Fruit fly (Drosophila melanogaster): ENCODE data around the gene CG13796.
"Not testable (repeated sequence)": the region's sequence is repeated elsewhere in the genome, so short reads cannot be mapped to it uniquely, and the experiment has no call there.

The CG13796 gene

dm6 chr2L:7746975-7747374 lies 14.5 kb upstream of the CG13796 start, which contains the start of gene ATPsynGL:
Gene ATPsynGL, plus strand, starts transcription at chr2L:7747275.
- no peak for TF ChIP-seq cnc (optimal IDR thresholded peaks at IDR 0.05)

- TF ChIP-seq bab1 (GFP tag; optimal IDR thresholded peaks at IDR 0.05) (no peak), cnc (optimal IDR thresholded peaks at IDR 0.05) (no peak), CG1620 (GFP tag; optimal IDR thresholded peaks at IDR 0.05) (no peak), tj (GFP tag; optimal IDR thresholded peaks at IDR 0.05) (no peak), kay (GFP tag; ENCODE audit: borderline replicate concordance) (no peak), cic (GFP tag; optimal IDR thresholded peaks at IDR 0.05) (no peak), ovo (GFP tag; optimal IDR thresholded peaks at IDR 0.05) (no peak), CG12768 (GFP tag; optimal IDR thresholded peaks at IDR 0.05) (no peak)
Observed at dm6 chr2L:7744739-7745138, 12.3 kb upstream of the CG13796 start, which contains the start of gene CG7214. Gene CG7214, minus strand, starts transcription at chr2L:7744839.

DNA sequence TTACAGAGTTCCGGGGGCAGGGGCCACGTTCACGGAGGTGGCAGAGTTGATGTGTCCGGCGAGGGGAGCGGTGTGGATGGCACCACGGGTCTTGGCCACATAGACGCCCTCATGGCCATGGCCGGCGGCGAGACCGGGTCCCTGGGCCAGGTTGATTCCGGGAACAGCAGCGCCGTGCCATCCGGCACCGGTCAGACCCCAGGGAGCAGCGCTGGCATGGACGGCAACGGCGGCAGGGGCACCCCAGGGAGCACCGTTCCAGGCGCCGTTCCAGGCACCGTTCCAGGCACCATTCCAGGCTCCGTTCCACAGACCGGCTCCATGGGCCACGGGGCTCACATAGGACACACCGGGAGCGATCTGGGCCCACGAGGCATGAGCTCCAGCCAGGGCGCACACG lies 11.7 kb upstream of the CG13796 start:
- TF ChIP-seq toe (GFP tag; optimal IDR thresholded peaks at IDR 0.05) (no peak), Hr96 (GFP tag; optimal IDR thresholded peaks at IDR 0.05) (no peak), CG7045 (GFP tag; optimal IDR thresholded peaks at IDR 0.05) (no peak), CG11617 (GFP tag; optimal IDR thresholded peaks at IDR 0.05) (no peak), CG12768 (GFP tag; optimal IDR thresholded peaks at IDR 0.05) (no peak), Crg-1 (GFP tag; optimal IDR thresholded peaks at IDR 0.05) (no peak), cnc (optimal IDR thresholded peaks at IDR 0.05) (no peak), CG5204 (GFP tag; optimal IDR thresholded peaks at IDR 0.05) (no peak), kay (GFP tag; ENCODE audit: borderline replicate concordance) (no peak), cic (GFP tag; optimal IDR thresholded peaks at IDR 0.05) (no peak), bab1 (GFP tag; optimal IDR thresholded peaks at IDR 0.05) (no peak), Clk (GFP tag; optimal IDR thresholded peaks at IDR 0.05) (no peak), CG1620 (GFP tag; optimal IDR thresholded peaks at IDR 0.05) (no peak), Mnt (GFP tag; optimal IDR thresholded peaks at IDR 0.05) (no peak), pad (GFP tag; optimal IDR thresholded peaks at IDR 0.05) (no peak)

DNA sequence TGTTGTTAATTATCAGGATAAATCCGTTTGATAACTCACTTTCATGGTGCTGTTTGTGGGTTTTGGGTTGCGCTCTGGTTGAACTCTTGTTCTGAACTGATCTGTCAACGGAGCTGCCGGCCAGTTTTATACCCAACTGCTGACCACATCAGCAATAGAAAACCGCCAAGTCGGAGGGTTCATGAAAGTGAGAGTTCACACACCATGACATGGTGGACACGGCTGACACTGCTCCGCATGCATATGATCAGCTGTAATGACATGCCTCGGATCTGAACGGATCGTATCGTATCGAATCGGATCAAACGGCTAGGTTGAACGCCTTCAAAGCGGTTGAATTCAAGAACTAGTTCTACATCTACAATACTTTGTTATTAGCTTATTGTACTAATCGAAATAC lies 9.0 kb upstream of the CG13796 start, which contains the start of gene Acp1:
Gene Acp1, minus strand, starts transcription at position 101 of the 400 bp plus-strand sequence.
- TF ChIP-seq cnc (optimal IDR thresholded peaks at IDR 0.05) (no peak), Crg-1 (GFP tag; optimal IDR thresholded peaks at IDR 0.05) (no peak), cic (GFP tag; optimal IDR thresholded peaks at IDR 0.05) (no peak), kay (GFP tag; ENCODE audit: borderline replicate concordance) (no peak), Hr96 (GFP tag; optimal IDR thresholded peaks at IDR 0.05) (no peak), bab1 (GFP tag; optimal IDR thresholded peaks at IDR 0.05) (no peak), tj (GFP tag; optimal IDR thresholded peaks at IDR 0.05) (no peak), CG1620 (GFP tag; optimal IDR thresholded peaks at IDR 0.05) (no peak), CG7045 (GFP tag; optimal IDR thresholded peaks at IDR 0.05) (no peak)

DNA sequence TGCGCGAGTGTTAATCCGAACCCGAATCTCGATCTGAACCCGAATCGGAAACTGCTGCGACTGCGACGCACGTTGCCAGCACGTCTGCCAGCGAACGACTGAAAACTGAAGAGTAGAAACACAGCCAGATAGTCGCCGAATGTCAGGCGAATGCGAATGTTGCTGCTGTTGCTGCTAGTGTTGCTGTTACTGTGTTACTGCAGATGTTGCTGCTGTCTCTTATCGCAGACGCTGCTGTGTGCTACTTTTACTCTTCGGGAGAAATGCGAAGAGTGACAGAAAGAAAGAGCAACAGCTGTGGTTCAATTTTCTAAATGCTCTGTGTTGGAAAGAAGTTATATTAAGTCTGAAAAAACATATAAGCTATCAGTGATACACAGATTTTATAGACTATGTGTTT lies 6.2 kb upstream of the CG13796 start, which contains the start of gene CG31904:
Gene CG31904, minus strand, starts transcription at position 101 of the 400 bp plus-strand sequence.
- not testable (repeated sequence) for TF ChIP-seq Hr96, pad, bab1 (GFP tag; optimal IDR thresholded peaks at IDR 0.05)

DNA sequence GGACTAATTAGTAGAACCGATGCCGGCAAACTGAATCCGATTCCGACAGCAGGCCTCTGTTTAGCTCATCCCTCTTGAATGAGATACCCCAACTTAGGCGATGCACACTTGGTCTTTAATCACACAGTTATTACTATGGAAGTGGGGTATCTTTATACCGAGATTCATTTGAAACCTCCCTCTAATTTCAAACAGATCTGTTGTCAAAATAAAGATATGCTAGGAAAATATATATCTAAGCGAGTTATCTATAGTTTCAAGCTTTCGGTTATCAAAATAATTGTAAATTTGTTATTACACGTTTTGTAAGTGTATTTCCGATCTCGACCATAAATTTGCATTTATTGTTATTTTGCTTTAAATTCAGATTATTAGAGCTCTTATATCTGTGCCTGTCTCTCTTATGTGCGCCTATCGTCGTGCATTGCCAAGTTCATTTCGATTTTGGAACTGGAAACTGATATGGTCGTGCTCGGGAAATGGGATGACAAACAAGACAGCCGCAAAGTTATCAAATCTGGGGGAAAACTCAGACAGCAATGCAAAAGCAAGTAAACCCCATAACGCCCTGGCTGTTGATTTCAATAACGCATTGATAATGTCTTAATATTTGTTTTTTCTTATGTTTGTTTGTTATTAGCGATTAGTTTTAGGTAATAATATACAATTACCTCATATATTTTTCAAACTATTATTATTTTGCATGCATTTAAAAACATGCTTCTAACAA lies 6.0 kb downstream of the CG13796 start, which contains the start of gene CG13795:
Gene CG13795, minus strand, starts transcription at position 31 of the 730 bp plus-strand sequence.
- TF ChIP-seq CG33017 (tag; optimal IDR thresholded peaks at IDR 0.05) (peak; percentile 52), Crg-1 (GFP tag; optimal IDR thresholded peaks at IDR 0.05) (no peak), toe (GFP tag; optimal IDR thresholded peaks at IDR 0.05) (peak; percentile 6), CG12768 (GFP tag; optimal IDR thresholded peaks at IDR 0.05) (peak; percentile 54), CG11617 (GFP tag; optimal IDR thresholded peaks at IDR 0.05) (peak; percentile 13), Mnt (GFP tag; optimal IDR thresholded peaks at IDR 0.05) (no peak), CG1620 (GFP tag; optimal IDR thresholded peaks at IDR 0.05) (no peak), bab1 (GFP tag; optimal IDR thresholded peaks at IDR 0.05) (no peak), cnc (optimal IDR thresholded peaks at IDR 0.05) (no peak), Hr96 (GFP tag; optimal IDR thresholded peaks at IDR 0.05) (peak; percentile 46), ovo (GFP tag; optimal IDR thresholded peaks at IDR 0.05) (no peak), pad (GFP tag; optimal IDR thresholded peaks at IDR 0.05) (peak; percentile 5), CG7101 (tag; optimal IDR thresholded peaks at IDR 0.05) (peak; percentile 51), CG7045 (GFP tag; optimal IDR thresholded peaks at IDR 0.05) (peak; percentile 13), cic (GFP tag; optimal IDR thresholded peaks at IDR 0.05) (no peak)

DNA sequence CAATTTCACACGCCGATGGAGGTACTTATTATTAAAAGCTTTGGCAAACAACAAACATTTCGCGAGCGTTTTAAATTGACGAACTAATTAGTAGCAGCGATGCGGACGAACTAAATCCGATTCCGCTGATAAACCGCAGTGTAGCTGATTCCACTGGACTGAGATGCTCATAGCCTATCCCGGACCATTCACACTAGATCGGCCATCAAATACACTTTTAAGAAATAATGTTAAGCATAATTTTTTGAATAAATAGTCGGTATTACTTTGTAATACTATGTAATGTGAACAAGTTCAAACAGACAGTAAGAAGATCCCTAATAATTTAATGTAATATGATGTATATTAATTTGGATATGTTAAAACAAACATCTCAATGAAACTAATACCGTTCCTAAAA lies 9.7 kb downstream of the CG13796 start, which contains the start of gene CG13794:
Gene CG13794, minus strand, starts transcription at position 101 of the 400 bp plus-strand sequence.
- no peak for TF ChIP-seq bab1 (GFP tag; optimal IDR thresholded peaks at IDR 0.05)
- TF ChIP-seq CG33017 (tag; optimal IDR thresholded peaks at IDR 0.05): peak; percentile 15
- peak; percentile 90 for TF ChIP-seq kay (GFP tag; ENCODE audit: borderline replicate concordance)
- TF ChIP-seq CG7101 (tag; optimal IDR thresholded peaks at IDR 0.05): peak; percentile 21

Measured in whole organism, adult.